Worm (Caenorhabditis elegans) whole organism, young adult: ENCODE data around the gene srz-56.
"Not testable (repeated sequence)": the region's sequence is repeated elsewhere in the genome, so short reads cannot be mapped to it uniquely, and the experiment has no call there.

ENCODE experiments used
- F10E7.11 ChIP-seq: sonication (generic microtip); optimal IDR thresholded peaks from 2 replicates; lab custom pipeline; 2017; ENCODE audit warnings: mild to moderate bottlenecking, missing genetic modification characterization, moderate library complexity, missing compliant biosample characterization
- Y56A3A.18 ChIP-seq: fragments of 200-800 bp; sonication (Bioruptor generic); IDR thresholded peaks from 2 replicates; pipeline ENCODE4 v1.3.6; 2022; ENCODE audit warnings: missing genetic modification reagents, missing genetic modification characterization, missing compliant biosample characterization
- attf-6 ChIP-seq: fragments of 200-800 bp; sonication (Bioruptor generic); IDR thresholded peaks from 2 replicates; pipeline ENCODE4 v1.3.6; 2022; ENCODE audit warnings: missing genetic modification reagents, missing genetic modification characterization, missing compliant biosample characterization
- ccch-3 ChIP-seq: fragments of 200-800 bp; sonication (Bioruptor generic); optimal IDR thresholded peaks from 2 replicates; lab custom pipeline; 2018; ENCODE audit warnings: mild to moderate bottlenecking, missing genetic modification characterization, missing compliant biosample characterization
- him-1 ChIP-seq: sonication (generic microtip); optimal IDR thresholded peaks from 2 replicates; lab custom pipeline; 2016; ENCODE audit warnings: missing genotype, missing genetic modification reagents, missing genetic modification characterization, missing compliant biosample characterization
- let-526 ChIP-seq: fragments of 200-800 bp; sonication (Bioruptor generic); IDR thresholded peaks from 2 replicates; pipeline ENCODE4 v1.3.6; 2022; ENCODE audit warnings: missing genetic modification reagents, missing genetic modification characterization, missing compliant biosample characterization
- lsy-27 ChIP-seq: sonication (generic microtip); optimal IDR thresholded peaks from 2 replicates; lab custom pipeline; 2017; ENCODE audit warnings: missing genetic modification characterization, mild to moderate bottlenecking, missing compliant biosample characterization, antibody characterized with exemption, missing genotype, borderline replicate concordance; ENCODE audit not compliant: insufficient read depth
- snpc-4 ChIP-seq, 5 experiments: fragments of 150-350 bp in 1 of 5; sonication (generic microtip) in 4 of 5; optimal IDR thresholded peaks; 2 replicates each; lab custom pipeline; 2014 to 2018; ENCODE audit warnings: missing genetic modification characterization in 5 of 5, missing biosample characterization in 3 of 5, antibody characterized with exemption in 2 of 5, mild to moderate bottlenecking in 2 of 5, missing compliant biosample characterization in 2 of 5, missing genotype in 2 of 5, moderate library complexity in 2 of 5, missing genetic modification reagents in 1 of 5
- xnd-1 ChIP-seq: sonication (generic microtip); optimal IDR thresholded peaks from 2 replicates; lab custom pipeline; 2016; ENCODE audit warnings: missing genotype, missing genetic modification reagents, missing genetic modification characterization, missing compliant biosample characterization

DNA sequence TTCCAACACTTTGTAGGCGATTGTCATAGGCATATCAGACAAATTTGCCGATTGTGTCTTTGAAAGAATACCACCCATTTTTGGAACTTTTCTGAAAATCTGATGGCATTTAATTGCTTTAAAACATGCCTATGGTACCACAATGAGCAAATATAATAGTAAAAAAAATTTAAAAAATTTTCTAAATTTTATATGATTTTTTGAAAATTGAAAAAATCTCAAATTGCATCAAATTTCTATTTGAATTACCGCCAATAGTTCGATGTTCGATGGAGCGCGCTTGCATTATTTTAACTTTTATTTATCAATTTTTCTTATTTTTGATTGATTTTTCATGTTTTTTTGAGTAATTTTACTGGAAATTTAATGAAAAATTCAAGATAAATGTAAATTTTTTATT is 20.8 kb downstream of the srz-56 start, which contains the start of gene fbxa-42:
- TF ChIP-seq him-1; F10E7.11 (tag; lab: Kevin White, UChicago); snpc-4 (GFP tag; optimal IDR thresholded peaks at IDR 0.05; lab: Kevin White, UChicago); snpc-4 (tag; optimal IDR thresholded peaks at IDR 0.05; lab: Kevin White, UChicago); Y56A3A.18 (GFP tag; lab: Robert Waterston, UW); attf-6; xnd-1; let-526 (GFP tag; lab: Robert Waterston, UW); lsy-27 (tag; lab: Kevin White, UChicago); ccch-3 (GFP tag; lab: Kevin White, UChicago): not testable (repeated sequence)
